Worm (Caenorhabditis elegans): Measurements from ENCODE around the gene T05A8.1.

The T05A8.1 gene

DNA sequence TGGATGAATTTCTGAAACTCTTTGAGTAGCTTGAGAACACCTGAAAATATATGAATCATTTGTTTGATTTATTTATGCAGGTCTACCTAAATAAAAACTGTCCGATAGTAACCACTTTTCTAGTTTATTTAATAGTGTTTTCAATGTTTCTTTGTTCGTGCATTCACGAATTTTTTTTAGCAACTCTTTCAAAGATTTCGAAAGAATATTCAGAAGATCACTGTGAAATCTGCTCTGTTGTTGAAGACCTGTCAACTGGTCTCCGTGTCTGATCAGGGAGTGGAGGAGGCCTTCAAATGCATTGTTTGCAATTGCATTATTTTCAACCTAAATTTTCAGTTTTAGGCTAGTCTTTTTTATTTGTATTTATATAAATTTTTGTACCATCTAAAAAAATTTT is at the start of gene T05A8.1:
T05A8.1 (minus strand) TSS at position 101 of the 400 bp plus-strand sequence.
- no peak for TF ChIP-seq cebp-1 (GFP tag; IDR thresholded peaks at IDR 0.05)
- no peak for TF ChIP-seq cebp-1 (tag; optimal IDR thresholded peaks at IDR 0.05)
- no peak for TF ChIP-seq K12H6.12 (tag; optimal IDR thresholded peaks at IDR 0.05)
- no peak for TF ChIP-seq athp-1 (tag; optimal IDR thresholded peaks at IDR 0.05)
- TF ChIP-seq K11D2.4 (GFP tag; IDR thresholded peaks at IDR 0.05): no peak
- no peak for TF ChIP-seq lin-40 (tag; optimal IDR thresholded peaks at IDR 0.05)
- no peak for TF ChIP-seq nfyb-1 (GFP tag; IDR thresholded peaks at IDR 0.05)
- TF ChIP-seq T26A5.8 (tag; optimal IDR thresholded peaks at IDR 0.05): no peak
- TF ChIP-seq T07F8.4 (tag; optimal IDR thresholded peaks at IDR 0.05): no peak
- TF ChIP-seq lsy-27 (tag; optimal IDR thresholded peaks at IDR 0.05; ENCODE audit: borderline replicate concordance, insufficient read depth): no peak
- TF ChIP-seq akir-1 (GFP tag; optimal IDR thresholded peaks at IDR 0.05): no peak
- TF ChIP-seq Y56A3A.18 (GFP tag; IDR thresholded peaks at IDR 0.05): no peak
- TF ChIP-seq lin-26 (GFP tag; IDR thresholded peaks at IDR 0.05): no peak
- TF ChIP-seq mes-4 (tag; optimal IDR thresholded peaks at IDR 0.05): no peak
- TF ChIP-seq egl-18 (GFP tag; IDR thresholded peaks at IDR 0.05): no peak
- no peak for TF ChIP-seq ceh-91 (GFP tag; IDR thresholded peaks at IDR 0.05)
- no peak for TF ChIP-seq Y67H2A.10 (GFP tag; conservative IDR thresholded peaks at IDR 0.05)
- no peak for TF ChIP-seq ceh-58 (GFP tag; IDR thresholded peaks at IDR 0.05)
- TF ChIP-seq madf-8 (GFP tag; conservative IDR thresholded peaks at IDR 0.05): no peak
- TF ChIP-seq Y79H2A.3 (GFP tag; conservative IDR thresholded peaks at IDR 0.05): no peak
- no peak for TF ChIP-seq madf-6 (GFP tag; IDR thresholded peaks at IDR 0.05)

DNA sequence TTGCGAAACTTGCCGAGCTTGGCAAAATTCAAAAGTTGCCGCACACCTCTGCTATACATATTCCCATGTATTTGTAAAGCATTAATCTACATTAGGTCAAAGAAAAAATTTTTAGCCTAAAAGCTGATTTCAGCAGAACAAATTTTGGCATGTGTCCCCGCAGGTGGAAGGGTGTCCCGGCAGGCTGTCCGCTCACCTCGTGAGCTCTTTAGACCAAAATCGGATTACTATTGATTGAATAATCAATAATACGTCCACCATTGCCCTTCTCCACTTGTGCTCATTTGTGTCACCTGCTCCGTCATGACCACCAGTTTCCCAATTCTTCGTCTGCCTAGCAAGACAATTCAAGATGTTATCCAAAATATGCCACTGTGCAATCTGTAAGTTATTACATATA is 48.6 kb upstream of the T05A8.1 start, which contains the start of gene fbxb-107:
fbxb-107 (plus strand) TSS at position 297 of the 400 bp plus-strand sequence.
- TF ChIP-seq cebp-2 (GFP tag; IDR thresholded peaks at IDR 0.05) (no peak), F37B4.10 (GFP tag; IDR thresholded peaks at IDR 0.05) (no peak), ccch-3 (GFP tag; optimal IDR thresholded peaks at IDR 0.05) (no peak), ztf-28 (GFP tag; IDR thresholded peaks at IDR 0.05) (no peak), ztf-18 (tag; optimal IDR thresholded peaks at IDR 0.05) (no peak), snpc-4 (GFP tag; optimal IDR thresholded peaks at IDR 0.05) (no peak), snpc-4 (tag; optimal IDR thresholded peaks at IDR 0.05) (no peak), nhr-179 (tag; optimal IDR thresholded peaks at IDR 0.05) (no peak), hmg-1.2 (GFP tag; IDR thresholded peaks at IDR 0.05) (no peak), gei-17 (GFP tag; optimal IDR thresholded peaks at IDR 0.05) (no peak), rpc-1 (optimal IDR thresholded peaks at IDR 0.05) (no peak), rpc-1 (tag; optimal IDR thresholded peaks at IDR 0.05) (no peak)

DNA sequence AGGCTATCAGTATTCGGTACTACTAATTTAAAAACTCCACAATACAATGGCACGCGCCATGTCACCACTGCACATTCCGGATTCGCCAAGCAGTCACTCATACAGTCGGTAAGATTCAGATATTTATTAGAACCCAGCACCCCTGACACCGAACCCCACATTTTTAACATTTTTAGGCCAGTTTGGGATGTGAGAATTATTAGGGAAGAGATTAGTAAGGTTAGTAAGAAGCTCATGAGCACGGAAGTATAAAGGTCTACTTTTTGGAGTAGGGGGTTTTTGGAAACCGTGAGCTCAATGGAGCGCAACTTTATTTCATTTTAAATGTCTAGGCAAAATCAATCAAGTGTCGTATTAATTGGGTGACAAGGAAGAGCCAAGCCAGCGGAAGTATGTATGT is 48.1 kb upstream of the T05A8.1 start, which contains the start of gene F29A7.8:
F29A7.8 (minus strand) TSS at position 101 of the 400 bp plus-strand sequence.
- no peak for TF ChIP-seq nfya-1 (tag; optimal IDR thresholded peaks at IDR 0.05; ENCODE audit: borderline replicate concordance, insufficient read depth)
- no peak for TF ChIP-seq hmg-1.2 (GFP tag; IDR thresholded peaks at IDR 0.05)
- TF ChIP-seq egl-18 (GFP tag; IDR thresholded peaks at IDR 0.05): no peak
- TF ChIP-seq dpl-1 (GFP tag; optimal IDR thresholded peaks at IDR 0.05): no peak
- no peak for TF ChIP-seq nhr-80 (tag; optimal IDR thresholded peaks at IDR 0.05)
- no peak for TF ChIP-seq somi-1 (GFP tag; optimal IDR thresholded peaks at IDR 0.05)

DNA sequence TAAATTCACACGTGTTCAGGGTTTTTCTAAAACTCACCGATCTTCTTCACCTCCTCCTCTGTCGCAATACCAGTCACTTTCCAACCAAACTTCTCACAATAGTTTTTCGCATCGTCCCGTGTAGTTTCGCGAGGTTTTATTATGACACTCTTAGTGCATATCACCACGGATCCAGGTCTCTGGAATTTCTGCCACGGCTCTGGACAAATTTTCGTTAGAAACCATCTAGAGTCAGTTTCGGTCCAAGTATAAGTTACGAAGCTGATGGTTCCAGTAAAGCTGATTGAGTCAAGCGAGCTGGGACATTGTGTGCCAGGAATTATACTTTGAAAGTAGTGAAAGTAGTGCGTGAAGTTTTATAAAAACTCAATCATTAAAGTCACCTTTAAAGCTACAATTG is 46.5 kb upstream of the T05A8.1 start:
- TF ChIP-seq sdz-38 (tag; optimal IDR thresholded peaks at IDR 0.05) (no peak), ets-4 (GFP tag; optimal IDR thresholded peaks at IDR 0.05) (no peak), lin-26 (GFP tag; IDR thresholded peaks at IDR 0.05) (no peak), F37B4.10 (GFP tag; IDR thresholded peaks at IDR 0.05) (no peak), nfyb-1 (GFP tag; IDR thresholded peaks at IDR 0.05) (no peak), F23B12.7 (tag; optimal IDR thresholded peaks at IDR 0.05; ENCODE audit: insufficient read depth) (no peak), attf-3 (GFP tag; conservative IDR thresholded peaks at IDR 0.05) (no peak), sea-2 (GFP tag; IDR thresholded peaks at IDR 0.05) (no peak), ccch-3 (GFP tag; optimal IDR thresholded peaks at IDR 0.05) (no peak), F55B11.4 (tag; optimal IDR thresholded peaks at IDR 0.05; ENCODE audit: borderline replicate concordance, insufficient read depth) (no peak), egl-44 (GFP tag; IDR thresholded peaks at IDR 0.05) (no peak), let-607 (tag; optimal IDR thresholded peaks at IDR 0.05) (no peak)
